Worm (Caenorhabditis elegans): ENCODE data around the gene C49F5.5.

Gene C49F5.5

DNA sequence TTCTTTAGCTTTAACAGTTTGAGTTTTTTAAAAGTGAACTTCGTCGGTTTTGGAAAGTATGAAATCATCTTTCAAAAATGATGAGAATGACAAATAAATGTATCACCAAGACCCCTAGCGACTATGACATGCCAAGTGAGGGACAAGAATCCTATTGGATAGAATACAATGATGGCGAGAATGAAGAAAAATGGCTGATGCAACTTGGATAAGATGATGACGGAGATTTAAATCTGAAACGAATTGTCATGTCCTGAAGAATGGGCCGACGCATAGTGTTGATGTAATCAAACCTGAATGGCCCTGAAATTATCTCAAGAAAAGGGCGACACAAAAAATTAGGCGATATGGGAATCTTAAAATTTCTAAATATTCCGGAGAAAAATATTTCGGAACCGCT, 22.3 kb upstream of the C49F5.5 start:
- TF ChIP-seq unc-98 (GFP tag; IDR thresholded peaks at IDR 0.05) (no peak), unc-130 (tag; optimal IDR thresholded peaks at IDR 0.05) (no peak), fos-1 (tag; optimal IDR thresholded peaks at IDR 0.05) (no peak), sptf-1 (tag; optimal IDR thresholded peaks at IDR 0.05) (no peak), mef-2 (tag; optimal IDR thresholded peaks at IDR 0.05) (no peak), nhr-76 (tag; optimal IDR thresholded peaks at IDR 0.05) (no peak), snu-23 (GFP tag; optimal IDR thresholded peaks at IDR 0.05) (peak; percentile 25), nhr-11 (tag; optimal IDR thresholded peaks at IDR 0.05) (no peak), lin-14 (GFP tag; optimal IDR thresholded peaks at IDR 0.05) (peak; percentile 40), ceh-63 (GFP tag; optimal IDR thresholded peaks at IDR 0.05) (no peak), lir-3 (tag; optimal IDR thresholded peaks at IDR 0.05; ENCODE audit: poor library complexity) (no peak), jun-1 (tag; optimal IDR thresholded peaks at IDR 0.05) (no peak), ztf-4 (tag; optimal IDR thresholded peaks at IDR 0.05) (no peak), tbx-2 (tag; optimal IDR thresholded peaks at IDR 0.05) (no peak), vab-15 (tag; optimal IDR thresholded peaks at IDR 0.05) (no peak), mab-9 (GFP tag; IDR thresholded peaks at IDR 0.05) (no peak), nhr-71 (tag; optimal IDR thresholded peaks at IDR 0.05) (peak; percentile 12), nhr-85 (tag) (peak; percentile 76), grh-1 (GFP tag; IDR thresholded peaks at IDR 0.05) (peak; percentile 10; the same call in 1 of the 2 replicates), unc-30 (tag; optimal IDR thresholded peaks at IDR 0.05) (no peak), pag-3 (tag; optimal IDR thresholded peaks at IDR 0.05; ENCODE audit: borderline replicate concordance, insufficient read depth) (no peak), fkh-8 (tag; optimal IDR thresholded peaks at IDR 0.05) (no peak), pax-3 (tag; optimal IDR thresholded peaks at IDR 0.05) (no peak), mep-1 (tag; optimal IDR thresholded peaks at IDR 0.05) (no peak), lin-13 (GFP tag; optimal IDR thresholded peaks at IDR 0.05) (no peak), nhr-90 (tag; optimal IDR thresholded peaks at IDR 0.05; ENCODE audit: poor library complexity) (no peak), snpc-4 (tag; optimal IDR thresholded peaks at IDR 0.05) (no peak), ceh-90 (tag; optimal IDR thresholded peaks at IDR 0.05) (no peak), blmp-1 (tag; optimal IDR thresholded peaks at IDR 0.05) (no peak), skn-1 (tag; optimal IDR thresholded peaks at IDR 0.05) (peak; percentile 10), sox-4 (tag; optimal IDR thresholded peaks at IDR 0.05) (no peak), lsy-2 (tag; optimal IDR thresholded peaks at IDR 0.05) (no peak), ets-5 (GFP tag; IDR thresholded peaks at IDR 0.05) (no peak), dpl-1 (GFP tag; optimal IDR thresholded peaks at IDR 0.05) (no peak), efl-1 (optimal IDR thresholded peaks at IDR 0.05) (no peak), efl-1 (GFP tag; optimal IDR thresholded peaks at IDR 0.05 in 1 of 2) (no peak), ceh-82 (tag; optimal IDR thresholded peaks at IDR 0.05) (no peak), nhr-12 (tag; optimal IDR thresholded peaks at IDR 0.05) (no peak), aha-1 (tag; optimal IDR thresholded peaks at IDR 0.05) (no peak), C16A3.4 (tag; optimal IDR thresholded peaks at IDR 0.05) (no peak), egl-13 (tag; optimal IDR thresholded peaks at IDR 0.05) (no peak), nhr-237 (tag; optimal IDR thresholded peaks at IDR 0.05) (no peak), aly-2 (tag; optimal IDR thresholded peaks at IDR 0.05) (no peak), hlh-4 (tag; optimal IDR thresholded peaks at IDR 0.05) (no peak), Y116A8C.19 (tag; optimal IDR thresholded peaks at IDR 0.05; ENCODE audit: borderline replicate concordance) (no peak), irx-1 (tag; optimal IDR thresholded peaks at IDR 0.05) (no peak), nhr-77 (tag; optimal IDR thresholded peaks at IDR 0.05) (no peak), nhr-28 (tag; optimal IDR thresholded peaks at IDR 0.05) (no peak), lin-39 (tag; optimal IDR thresholded peaks at IDR 0.05) (no peak), elt-2 (tag; optimal IDR thresholded peaks at IDR 0.05) (no peak), fkh-10 (GFP tag; optimal IDR thresholded peaks at IDR 0.05) (no peak), ama-1 (optimal IDR thresholded peaks at IDR 0.05) (no peak)

All from whole organism, L1 larva.